Fruit fly (Drosophila melanogaster) whole organism, embryonic: ENCODE data around the gene CG42676.

Experiments
- CG12744 ChIP-seq: fragments of 200-800 bp; sonication (Bioruptor generic); optimal IDR thresholded peaks from 2 replicates; lab custom pipeline; 2016; ENCODE audit warnings: missing biosample characterization, missing genetic modification characterization
- CG12769 ChIP-seq: fragments of 200-800 bp; sonication (Bioruptor generic); optimal IDR thresholded peaks from 2 replicates; lab custom pipeline; 2019; ENCODE audit warnings: missing biosample characterization, mild to moderate bottlenecking, missing genetic modification characterization, moderate library complexity
- CG15011 ChIP-seq: fragments of 200-800 bp; sonication (Bioruptor generic); optimal IDR thresholded peaks from 3 replicates; lab custom pipeline; 2018; ENCODE audit warnings: missing biosample characterization, mild to moderate bottlenecking, missing genetic modification characterization
- CG15479 ChIP-seq: fragments of 200-800 bp; sonication (Bioruptor generic); optimal IDR thresholded peaks from 3 replicates; lab custom pipeline; 2019; ENCODE audit warnings: missing biosample characterization, mild to moderate bottlenecking, missing genetic modification characterization, moderate library complexity
- CG15514 ChIP-seq: fragments of 200-800 bp; sonication (Bioruptor generic); optimal IDR thresholded peaks from 3 replicates; lab custom pipeline; 2017; ENCODE audit warnings: missing biosample characterization, missing genetic modification characterization, mild to moderate bottlenecking, moderate library complexity, missing genetic modification reagents
- CG15696 ChIP-seq: fragments of 200-800 bp; sonication (Bioruptor generic); optimal IDR thresholded peaks from 2 replicates; lab custom pipeline; 2019; ENCODE audit warnings: missing biosample characterization, mild to moderate bottlenecking, missing genetic modification characterization, moderate library complexity
- CG1603 ChIP-seq: fragments of 200-800 bp; sonication (Bioruptor generic); optimal IDR thresholded peaks from 2 replicates; lab custom pipeline; 2019; ENCODE audit warnings: missing biosample characterization, mild to moderate bottlenecking, missing genetic modification characterization, moderate library complexity
- CG32532 ChIP-seq: fragments of 200-800 bp; sonication (Bioruptor generic); IDR thresholded peaks from 2 replicates; pipeline ENCODE4 v1.3.6; 2022; ENCODE audit warnings: missing biosample characterization, missing genetic modification characterization
- CG32772 ChIP-seq: fragments of 200-800 bp; sonication (Bioruptor generic); IDR thresholded peaks from 2 replicates; pipeline ENCODE4 v1.3.6; 2022; ENCODE audit warnings: missing biosample characterization, missing genetic modification characterization
- CG3407 ChIP-seq: fragments of 200-800 bp; sonication (Bioruptor generic); optimal IDR thresholded peaks from 2 replicates; lab custom pipeline; 2018; ENCODE audit warnings: missing biosample characterization, mild to moderate bottlenecking, missing genetic modification characterization
- CG42726 ChIP-seq: fragments of 200-800 bp; sonication (Bioruptor generic); IDR thresholded peaks from 2 replicates; pipeline ENCODE4 v1.3.6; 2022; ENCODE audit warnings: missing biosample characterization, missing genetic modification characterization; ENCODE audit not compliant: partially characterized antibody
- CG5953 ChIP-seq: fragments of 200-800 bp; sonication (Bioruptor generic); IDR thresholded peaks from 2 replicates; pipeline ENCODE4 v1.3.6; 2022; ENCODE audit warnings: missing biosample characterization, missing genetic modification characterization
- CG6689 ChIP-seq: fragments of 200-800 bp; sonication (Bioruptor generic); IDR thresholded peaks from 2 replicates; pipeline ENCODE4 v1.3.6; 2022; ENCODE audit warnings: missing biosample characterization, missing genetic modification characterization
- CG6854 ChIP-seq: fragments of 200-800 bp; sonication (Bioruptor generic); optimal IDR thresholded peaks from 3 replicates; lab custom pipeline; 2017; ENCODE audit warnings: missing biosample characterization, mild to moderate bottlenecking, missing genetic modification characterization
- CG7372 ChIP-seq: fragments of 200-800 bp; sonication (Bioruptor generic); IDR thresholded peaks from 2 replicates; pipeline ENCODE4 v1.3.6; 2022; ENCODE audit warnings: missing biosample characterization, missing genetic modification characterization
- CG7745 ChIP-seq: fragments of 200-800 bp; sonication (Bioruptor generic); optimal IDR thresholded peaks from 2 replicates; lab custom pipeline; 2018; ENCODE audit warnings: missing biosample characterization, mild to moderate bottlenecking, missing genetic modification characterization, moderate library complexity
- CG7987 ChIP-seq: fragments of 200-800 bp; sonication (Bioruptor generic); optimal IDR thresholded peaks from 2 replicates; lab custom pipeline; 2018; ENCODE audit warnings: missing biosample characterization, mild to moderate bottlenecking, missing genetic modification characterization, moderate library complexity
- CG8281 ChIP-seq: fragments of 200-800 bp; sonication (Bioruptor generic); optimal IDR thresholded peaks from 2 replicates; lab custom pipeline; 2018; ENCODE audit warnings: missing biosample characterization, mild to moderate bottlenecking, missing genetic modification characterization, moderate library complexity
- CG8388 ChIP-seq: fragments of 200-800 bp; sonication (Bioruptor generic); optimal IDR thresholded peaks from 2 replicates; lab custom pipeline; 2019; ENCODE audit warnings: missing biosample characterization, mild to moderate bottlenecking, missing genetic modification characterization, moderate library complexity
- CG9876 ChIP-seq: fragments of 200-800 bp; sonication (Bioruptor generic); optimal IDR thresholded peaks from 2 replicates; lab custom pipeline; 2016; ENCODE audit warnings: missing biosample characterization, missing genetic modification characterization
- CHES-1-like ChIP-seq: fragments of 200-800 bp; sonication (Bioruptor generic); optimal IDR thresholded peaks from 2 replicates; lab custom pipeline; 2016; ENCODE audit warnings: missing biosample characterization, missing genetic modification characterization
- Camta ChIP-seq: fragments of 200-800 bp; sonication (Bioruptor generic); optimal IDR thresholded peaks from 2 replicates; lab custom pipeline; 2016; ENCODE audit warnings: missing biosample characterization, missing genetic modification characterization
- Dip3 ChIP-seq: fragments of 200-800 bp; sonication (Bioruptor generic); optimal IDR thresholded peaks from 3 replicates; lab custom pipeline; 2016; ENCODE audit warnings: missing biosample characterization, missing genetic modification characterization
- Eip74EF ChIP-seq, 2 experiments: fragments of 200-800 bp in 1 of 2; fragments of >200 bp in 1 of 2; sonication (Bioruptor generic) in 1 of 2; optimal IDR thresholded peaks; 2 replicates each; lab custom pipeline; 2017 to 2019; ENCODE audit warnings: missing biosample characterization in 2 of 2, missing genetic modification characterization in 2 of 2, mild to moderate bottlenecking in 1 of 2, moderate library complexity in 1 of 2
- GATAe ChIP-seq: fragments of 200-800 bp; sonication (Bioruptor generic); conservative IDR thresholded peaks from 2 replicates; pipeline ENCODE4 v1.3.6; 2022; ENCODE audit warnings: missing biosample characterization, missing genetic modification characterization
- Hr39 ChIP-seq: fragments of >200 bp; optimal IDR thresholded peaks from 2 replicates; lab custom pipeline; 2017
- Max ChIP-seq: fragments of 200-800 bp; sonication (Bioruptor generic); optimal IDR thresholded peaks from 2 replicates; lab custom pipeline; 2016; ENCODE audit warnings: missing biosample characterization, mild to moderate bottlenecking, missing genetic modification characterization
- Meics ChIP-seq: fragments of 200-800 bp; sonication (Bioruptor generic); optimal IDR thresholded peaks from 2 replicates; lab custom pipeline; 2017; ENCODE audit warnings: missing biosample characterization, mild to moderate bottlenecking, missing genetic modification characterization
- Ptx1 ChIP-seq: fragments of 200-800 bp; sonication (Bioruptor generic); IDR thresholded peaks from 2 replicates; pipeline ENCODE4 v1.3.6; 2022; ENCODE audit warnings: missing biosample characterization, missing genetic modification characterization
- Taf1 ChIP-seq: fragments of 200-800 bp; sonication (Bioruptor generic); IDR thresholded peaks from 2 replicates; pipeline ENCODE4 v1.3.6; 2022; ENCODE audit warnings: missing biosample characterization, missing genetic modification characterization
- abd-A ChIP-seq: fragments of 200-800 bp; sonication (Bioruptor generic); optimal IDR thresholded peaks from 3 replicates; lab custom pipeline; 2019; ENCODE audit warnings: missing biosample characterization, mild to moderate bottlenecking, missing genetic modification characterization, moderate library complexity
- bab2 ChIP-seq: fragments of 200-800 bp; sonication (Bioruptor generic); optimal IDR thresholded peaks from 2 replicates; lab custom pipeline; 2016; ENCODE audit warnings: missing biosample characterization, missing genetic modification characterization
- bigmax ChIP-seq: fragments of 200-800 bp; sonication (Bioruptor generic); optimal IDR thresholded peaks from 2 replicates; lab custom pipeline; 2018; ENCODE audit warnings: missing biosample characterization, mild to moderate bottlenecking, missing genetic modification characterization
- bsh ChIP-seq, 2 experiments: fragments of 200-800 bp; sonication (Bioruptor generic); optimal IDR thresholded peaks; 2 replicates each; lab custom pipeline; 2017 to 2018; ENCODE audit warnings: mild to moderate bottlenecking in 2 of 2, missing biosample characterization in 2 of 2, missing genetic modification characterization in 2 of 2, moderate library complexity in 1 of 2
- cas ChIP-seq: fragments of 200-800 bp; sonication (Bioruptor generic); IDR thresholded peaks from 2 replicates; pipeline ENCODE4 v1.3.6; 2022; ENCODE audit warnings: missing biosample characterization, missing genetic modification characterization
- cwo ChIP-seq: fragments of 200-800 bp; sonication (Bioruptor generic); optimal IDR thresholded peaks from 3 replicates; lab custom pipeline; 2017; ENCODE audit warnings: missing biosample characterization, missing genetic modification characterization, mild to moderate bottlenecking, moderate library complexity, missing genetic modification reagents
- dan ChIP-seq: fragments of 200-800 bp; sonication (Bioruptor generic); IDR thresholded peaks from 2 replicates; pipeline ENCODE4 v1.3.6; 2022; ENCODE audit warnings: missing biosample characterization, missing genetic modification characterization
- dmrt11E ChIP-seq: fragments of 200-800 bp; sonication (Bioruptor generic); optimal IDR thresholded peaks from 3 replicates; lab custom pipeline; 2018; ENCODE audit warnings: missing biosample characterization, mild to moderate bottlenecking, missing genetic modification characterization, moderate library complexity
- emc ChIP-seq: fragments of 200-800 bp; sonication (Bioruptor generic); optimal IDR thresholded peaks from 2 replicates; lab custom pipeline; 2016; ENCODE audit warnings: missing biosample characterization, missing genetic modification characterization
- eyg ChIP-seq: fragments of 200-800 bp; sonication (Bioruptor generic); optimal IDR thresholded peaks from 3 replicates; lab custom pipeline; 2016; ENCODE audit warnings: missing biosample characterization, missing genetic modification characterization
- fd64A ChIP-seq: fragments of 200-800 bp; sonication (Bioruptor generic); optimal IDR thresholded peaks from 3 replicates; lab custom pipeline; 2018; ENCODE audit warnings: missing biosample characterization, mild to moderate bottlenecking, missing genetic modification characterization
- grn ChIP-seq: fragments of 200-800 bp; sonication (Bioruptor generic); optimal IDR thresholded peaks from 3 replicates; lab custom pipeline; 2017; ENCODE audit warnings: missing biosample characterization, missing genetic modification characterization
- gt ChIP-seq: fragments of 200-800 bp; sonication (Bioruptor generic); IDR thresholded peaks from 2 replicates; pipeline ENCODE4 v1.3.6; 2022; ENCODE audit warnings: missing biosample characterization, missing genetic modification characterization
- h ChIP-seq: fragments of >200 bp; optimal IDR thresholded peaks from 2 replicates; lab custom pipeline; 2017
- jumu ChIP-seq: fragments of 200-800 bp; sonication (Bioruptor generic); optimal IDR thresholded peaks from 3 replicates; lab custom pipeline; 2016; ENCODE audit warnings: missing biosample characterization, missing genetic modification characterization
- kah ChIP-seq: fragments of 200-800 bp; sonication (Bioruptor generic); optimal IDR thresholded peaks from 2 replicates; lab custom pipeline; 2018; ENCODE audit warnings: missing biosample characterization, mild to moderate bottlenecking, missing genetic modification characterization
- lola ChIP-seq, 3 experiments: fragments of >200 bp in 2 of 3; fragments of 200-800 bp in 1 of 3; sonication (Bioruptor generic) in 1 of 3; optimal IDR thresholded peaks; 2 replicates each; lab custom pipeline; 2017 to 2019; ENCODE audit warnings: missing biosample characterization in 3 of 3, missing genetic modification characterization in 3 of 3, mild to moderate bottlenecking in 1 of 3, moderate library complexity in 1 of 3
- nom ChIP-seq: fragments of 200-800 bp; sonication (Bioruptor generic); optimal IDR thresholded peaks from 2 replicates; lab custom pipeline; 2017; ENCODE audit warnings: missing biosample characterization, missing genetic modification characterization, mild to moderate bottlenecking, moderate library complexity, missing genetic modification reagents
- sens-2 ChIP-seq: fragments of 200-800 bp; sonication (Bioruptor generic); IDR thresholded peaks from 2 replicates; pipeline ENCODE4 v1.3.6; 2022; ENCODE audit warnings: missing biosample characterization, missing genetic modification characterization
- tio ChIP-seq: fragments of 200-800 bp; sonication (Bioruptor generic); optimal IDR thresholded peaks from 2 replicates; lab custom pipeline; 2017; ENCODE audit warnings: missing biosample characterization, missing genetic modification characterization, inconsistent platforms

The CG42676 gene

DNA sequence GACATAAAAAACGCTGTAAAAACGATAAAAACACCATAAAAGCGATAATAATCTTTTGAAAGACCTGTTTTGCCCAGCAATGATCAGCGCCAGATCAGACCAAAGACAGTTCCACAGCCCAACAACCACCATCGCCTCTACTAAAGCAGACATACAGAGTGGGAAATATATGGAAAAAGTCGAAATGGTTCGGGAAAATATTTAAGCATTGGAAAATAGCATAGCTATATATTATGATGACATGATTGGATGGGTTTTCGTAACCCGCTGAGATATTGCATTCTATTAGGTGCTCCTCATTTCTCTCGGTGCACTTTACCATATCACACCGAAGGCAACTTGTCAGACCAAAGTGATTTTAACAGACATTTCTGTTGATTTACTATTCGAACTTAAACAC lies 5.7 kb downstream of the CG42676 start (continued):
- peak; percentile 73 for TF ChIP-seq CG6854 (GFP tag; lab: Kevin White, UChicago)
- no peak for TF ChIP-seq CG15011 (GFP tag; lab: Kevin White, UChicago)
- TF ChIP-seq nom (GFP tag; lab: Kevin White, UChicago), result peak; percentile 66
- peak; percentile 49 for TF ChIP-seq fd64A
- TF ChIP-seq bab2 (GFP tag; lab: Kevin White, UChicago), result peak; percentile 90
- peak; percentile 82 for TF ChIP-seq CG15514
- TF ChIP-seq CG15696 (tag; lab: Kevin White, UChicago), result peak; percentile 45
- TF ChIP-seq kah (GFP tag; lab: Kevin White, UChicago), result peak; percentile 57
- peak; percentile 94 for TF ChIP-seq Ptx1
- TF ChIP-seq Camta (GFP tag; lab: Kevin White, UChicago), result peak; percentile 86
- TF ChIP-seq CG7372 (GFP tag; lab: Robert Waterston, UW), result peak; percentile 92
- TF ChIP-seq h, result no peak
- TF ChIP-seq bigmax (GFP tag; lab: Kevin White, UChicago), result peak; percentile 2
- TF ChIP-seq grn (GFP tag; lab: Kevin White, UChicago), result peak; percentile 82
- TF ChIP-seq sens-2 (GFP tag; lab: Robert Waterston, UW), result peak; percentile 85
- peak; percentile 93 for TF ChIP-seq CG32532 (GFP tag; lab: Robert Waterston, UW)
- peak; percentile 67; the same call in 1 of the 2 replicates for TF ChIP-seq GATAe
- peak; percentile 89 for TF ChIP-seq abd-A (tag; lab: Kevin White, UChicago)
- TF ChIP-seq Max (GFP tag; lab: Kevin White, UChicago), result peak; percentile 75
- peak in 1 of 2 experiments; percentile 76 for TF ChIP-seq Eip74EF (GFP tag; optimal IDR thresholded peaks at IDR 0.05; lab: Kevin White, UChicago)
- peak; percentile 84 for TF ChIP-seq eyg (GFP tag; lab: Kevin White, UChicago)
- peak; percentile 81 for TF ChIP-seq cwo (GFP tag; lab: Kevin White, UChicago)
- TF ChIP-seq CG6689 (GFP tag; lab: Robert Waterston, UW), result peak; percentile 90
- peak; percentile 79 for TF ChIP-seq Dip3
- TF ChIP-seq CG7745, result no peak
- TF ChIP-seq jumu (GFP tag; lab: Kevin White, UChicago), result peak; percentile 89
- TF ChIP-seq bsh (GFP tag; optimal IDR thresholded peaks at IDR 0.05; lab: Kevin White, UChicago), result peak; percentile 59 to 86
- no peak for TF ChIP-seq tio
- peak; percentile 83 for TF ChIP-seq CG5953
- TF ChIP-seq CG9876, result peak; percentile 77
- no peak for TF ChIP-seq dan (GFP tag; lab: Robert Waterston, UW)
- TF ChIP-seq CG42726 (GFP tag; lab: Robert Waterston, UW), result no peak
- TF ChIP-seq CG7987, result peak; percentile 81
- TF ChIP-seq CG12769 (tag; lab: Kevin White, UChicago), result peak; percentile 98
- peak; percentile 84 for TF ChIP-seq CG12744 (GFP tag; lab: Kevin White, UChicago)
- TF ChIP-seq CG3407, result no peak
- peak; percentile 95 for TF ChIP-seq CG1603 (tag; lab: Kevin White, UChicago)
- peak; percentile 52 for TF ChIP-seq emc (GFP tag; lab: Kevin White, UChicago)
- peak; percentile 72 for TF ChIP-seq dmrt11E (tag; lab: Kevin White, UChicago)
- TF ChIP-seq Hr39 (lab: Kevin White, UChicago), result no peak
- TF ChIP-seq CHES-1-like (GFP tag; lab: Kevin White, UChicago), result peak; percentile 80
- peak in 1 of 3 experiments; percentile 64 for TF ChIP-seq lola (GFP tag; optimal IDR thresholded peaks at IDR 0.05; lab: Kevin White, UChicago)
- peak; percentile 64 for TF ChIP-seq gt (GFP tag; lab: Robert Waterston, UW)
- peak; percentile 83 for TF ChIP-seq CG32772
- TF ChIP-seq CG8281 (tag; lab: Kevin White, UChicago), result peak; percentile 64
- peak; percentile 83 for TF ChIP-seq CG8388
- peak; percentile 89 for TF ChIP-seq Meics
- TF ChIP-seq CG15479, result no peak
- TF ChIP-seq Taf1 (GFP tag; lab: Robert Waterston, UW), result peak; percentile 79
- peak; percentile 83 for TF ChIP-seq cas (GFP tag; lab: Robert Waterston, UW)
